Worm (Caenorhabditis elegans) whole organism, early embryonic: ENCODE results near the gene spe-18.

Source experiments
- B0310.2 ChIP-seq: sonication (generic microtip); optimal IDR thresholded peaks from 2 replicates; lab custom pipeline; 2016; ENCODE audit warnings: mild to moderate bottlenecking, missing genetic modification characterization, missing compliant biosample characterization
- F13C5.2 ChIP-seq: sonication (generic microtip); optimal IDR thresholded peaks from 2 replicates; lab custom pipeline; 2017; ENCODE audit warnings: mild to moderate bottlenecking, missing genetic modification characterization, inconsistent platforms, missing compliant biosample characterization
- aly-1 ChIP-seq: sonication (generic microtip); optimal IDR thresholded peaks from 2 replicates; lab custom pipeline; 2016; ENCODE audit warnings: missing genetic modification characterization, missing compliant biosample characterization
- ama-1 ChIP-seq: fragments of 150-350 bp; optimal IDR thresholded peaks from 2 replicates; lab custom pipeline; 2014
- ceh-13 ChIP-seq: fragments of 200-800 bp; sonication (Bioruptor generic); optimal IDR thresholded peaks from 2 replicates; lab custom pipeline; 2018; ENCODE audit warnings: mild to moderate bottlenecking, missing genetic modification characterization, missing compliant biosample characterization
- ceh-36 ChIP-seq: sonication (generic microtip); optimal IDR thresholded peaks from 2 replicates; lab custom pipeline; 2016; ENCODE audit warnings: missing genetic modification characterization, inconsistent platforms, missing compliant biosample characterization
- ets-7 ChIP-seq: sonication (generic microtip); optimal IDR thresholded peaks from 2 replicates; lab custom pipeline; 2016; ENCODE audit warnings: missing genotype, missing genetic modification characterization, missing compliant biosample characterization
- flt-1 ChIP-seq: fragments of 200-800 bp; sonication (Bioruptor generic); IDR thresholded peaks from 2 replicates; pipeline ENCODE4 v1.3.6; 2022; ENCODE audit warnings: missing genetic modification characterization, missing compliant biosample characterization
- hmbx-1 ChIP-seq: sonication (generic microtip); optimal IDR thresholded peaks from 2 replicates; lab custom pipeline; 2016; ENCODE audit warnings: mild to moderate bottlenecking, missing genetic modification characterization, missing compliant biosample characterization
- hmg-4 ChIP-seq: fragments of 200-800 bp; sonication (Bioruptor generic); optimal IDR thresholded peaks from 2 replicates; lab custom pipeline; 2018; ENCODE audit warnings: mild to moderate bottlenecking, missing genetic modification characterization, missing compliant biosample characterization
- hnd-1 ChIP-seq: sonication (generic microtip); optimal IDR thresholded peaks from 2 replicates; lab custom pipeline; 2016; ENCODE audit warnings: missing genetic modification characterization, missing compliant biosample characterization
- pes-1 ChIP-seq: fragments of 200-800 bp; sonication (Bioruptor generic); IDR thresholded peaks from 2 replicates; pipeline ENCODE4 v1.3.6; 2022; ENCODE audit warnings: missing genetic modification reagents, missing genetic modification characterization, missing compliant biosample characterization
- scrt-1 ChIP-seq: fragments of 200-800 bp; sonication (Bioruptor generic); IDR thresholded peaks from 2 replicates; pipeline ENCODE4 v1.3.6; 2022; ENCODE audit warnings: missing genetic modification characterization, missing compliant biosample characterization
- sea-1 ChIP-seq: fragments of 200-800 bp; sonication (Bioruptor generic); conservative IDR thresholded peaks from 2 replicates; pipeline ENCODE4 v1.3.6; 2022; ENCODE audit warnings: missing genetic modification characterization, missing compliant biosample characterization
- tbx-11 ChIP-seq: fragments of 200-800 bp; sonication (Bioruptor generic); IDR thresholded peaks from 2 replicates; pipeline ENCODE4 v1.3.6; 2022; ENCODE audit warnings: missing genetic modification characterization, missing compliant biosample characterization
- tbx-37 ChIP-seq: fragments of 200-800 bp; sonication (Bioruptor generic); conservative IDR thresholded peaks from 2 replicates; pipeline ENCODE4 v1.3.6; 2022; ENCODE audit warnings: missing genetic modification reagents, missing genetic modification characterization, missing compliant biosample characterization
- tra-4 ChIP-seq: sonication (generic microtip); optimal IDR thresholded peaks from 2 replicates; lab custom pipeline; 2017; ENCODE audit warnings: missing genetic modification characterization, missing compliant biosample characterization

The spe-18 gene

ce11 chrII:13153299-13153698, at the start of gene spe-18:
spe-18 (minus strand) TSS chrII:13153399.
- no peak for TF ChIP-seq scrt-1 (GFP tag; lab: Robert Waterston, UW)
- no peak for TF ChIP-seq F13C5.2
- TF ChIP-seq hmg-4 (GFP tag; lab: Kevin White, UChicago), result no peak
- no peak for TF ChIP-seq flt-1
- no peak for TF ChIP-seq tra-4 (tag; lab: Kevin White, UChicago)
- no peak for TF ChIP-seq hnd-1
- no peak for TF ChIP-seq pes-1 (GFP tag; lab: Robert Waterston, UW)

- TF ChIP-seq aly-1 (tag; lab: Kevin White, UChicago) (no peak), ceh-13 (GFP tag; lab: Kevin White, UChicago) (peak; percentile 24), pes-1 (GFP tag; lab: Robert Waterston, UW) (peak; percentile 41; the same call in 1 of the 2 replicates), ama-1 (lab: Kevin White, UChicago) (peak; percentile 23), tra-4 (tag; lab: Kevin White, UChicago) (peak; percentile 32), tbx-11 (0 out of 2 replicates have a peak, but pooled peaks have one; percentile 18), hnd-1 (no peak), F13C5.2 (peak; percentile 73), ets-7 (tag; lab: Kevin White, UChicago) (no peak)
These were observed 46.5 kb upstream of the spe-18 start, which contains the start of gene btf-1 for ce11 chrII:13199674-13200215. btf-1 (plus strand) TSS chrII:13200165.

- TF ChIP-seq aly-1 (tag; lab: Kevin White, UChicago) (no peak), pes-1 (GFP tag; lab: Robert Waterston, UW) (peak; percentile 51; the same call in 1 of the 2 replicates)
These were observed 45.6 kb upstream of the spe-18 start for ce11 chrII:13198845-13199244.

- TF ChIP-seq scrt-1 (GFP tag; lab: Robert Waterston, UW), result no peak
- TF ChIP-seq tbx-11, result no peak
- TF ChIP-seq hmg-4 (GFP tag; lab: Kevin White, UChicago), result no peak
- TF ChIP-seq hmbx-1 (tag; lab: Kevin White, UChicago), result no peak
- no peak for TF ChIP-seq ceh-36 (tag; lab: Kevin White, UChicago)
- no peak for TF ChIP-seq pes-1 (GFP tag; lab: Robert Waterston, UW)
- no peak for TF ChIP-seq tbx-37 (GFP tag; lab: Robert Waterston, UW)
- no peak for TF ChIP-seq sea-1 (GFP tag; lab: Robert Waterston, UW)
These were observed 43.6 kb upstream of the spe-18 start for ce11 chrII:13196689-13197280.

- TF ChIP-seq ceh-13 (GFP tag; lab: Kevin White, UChicago) (no peak), tra-4 (tag; lab: Kevin White, UChicago) (no peak), hmbx-1 (tag; lab: Kevin White, UChicago) (no peak), tbx-11 (no peak), F13C5.2 (no peak), ceh-36 (tag; lab: Kevin White, UChicago) (no peak), hmg-4 (GFP tag; lab: Kevin White, UChicago) (no peak), aly-1 (tag; lab: Kevin White, UChicago) (no peak), hnd-1 (no peak), tbx-37 (GFP tag; lab: Robert Waterston, UW) (no peak), pes-1 (GFP tag; lab: Robert Waterston, UW) (no peak), ama-1 (lab: Kevin White, UChicago) (no peak), sea-1 (GFP tag; lab: Robert Waterston, UW) (no peak), ets-7 (tag; lab: Kevin White, UChicago) (no peak), scrt-1 (GFP tag; lab: Robert Waterston, UW) (no peak), B0310.2 (tag; lab: Kevin White, UChicago) (no peak), flt-1 (no peak)
These were observed 42.7 kb upstream of the spe-18 start for ce11 chrII:13195706-13196417.

- TF ChIP-seq ets-7 (tag; lab: Kevin White, UChicago) (no peak), B0310.2 (tag; lab: Kevin White, UChicago) (no peak), tra-4 (tag; lab: Kevin White, UChicago) (no peak), ceh-36 (tag; lab: Kevin White, UChicago) (no peak)
These were observed 42.0 kb upstream of the spe-18 start, which contains the start of gene lec-1 for ce11 chrII:13195163-13195562. lec-1 (plus strand) TSS chrII:13195549.

- TF ChIP-seq hmbx-1 (tag; lab: Kevin White, UChicago) (no peak), aly-1 (tag; lab: Kevin White, UChicago) (no peak), hnd-1 (no peak), ceh-13 (GFP tag; lab: Kevin White, UChicago) (no peak), ceh-36 (tag; lab: Kevin White, UChicago) (no peak)
These were observed 40.4 kb upstream of the spe-18 start for ce11 chrII:13193563-13194103.

- no peak for TF ChIP-seq flt-1
- no peak for TF ChIP-seq aly-1 (tag; lab: Kevin White, UChicago)
- TF ChIP-seq tbx-37 (GFP tag; lab: Robert Waterston, UW), result no peak
- TF ChIP-seq pes-1 (GFP tag; lab: Robert Waterston, UW), result no peak
These were observed 37.2 kb upstream of the spe-18 start for ce11 chrII:13190412-13190811.
